Worm (Caenorhabditis elegans) whole organism, L1 larva: ENCODE data around the gene F17E9.3.

Experiments
- egl-27 ChIP-seq, 2 experiments: fragments of 150-350 bp in 1 of 2; sonication (generic microtip); optimal IDR thresholded peaks; 3 replicates each; lab custom pipeline; 2017 to 2018; ENCODE audit warnings: missing biosample characterization in 2 of 2, missing genetic modification characterization in 2 of 2, missing genetic modification reagents in 2 of 2
- nhr-77 ChIP-seq: fragments of 150-350 bp; optimal IDR thresholded peaks from 2 replicates; lab custom pipeline; 2014; ENCODE audit warnings: missing biosample characterization, missing genetic modification characterization
- unc-62 ChIP-seq: fragments of 150-350 bp; optimal IDR thresholded peaks from 2 replicates; lab custom pipeline; 2014; ENCODE audit warnings: missing biosample characterization, missing genetic modification reagents, missing genetic modification characterization
- ztf-11 ChIP-seq, 2 experiments: sonication (generic microtip); optimal IDR thresholded peaks; 2 replicates each; lab custom pipeline; 2016 to 2017; ENCODE audit warnings: missing genetic modification characterization in 2 of 2, missing biosample characterization in 1 of 2, missing compliant biosample characterization in 1 of 2

- no peak for TF ChIP-seq unc-62 (GFP tag; lab: Kevin White, UChicago)
- TF ChIP-seq nhr-77 (tag; lab: Kevin White, UChicago): no peak
- no peak for TF ChIP-seq egl-27 (tag; optimal IDR thresholded peaks at IDR 0.05; lab: Kevin White, UChicago)
- TF ChIP-seq ztf-11 (tag; optimal IDR thresholded peaks at IDR 0.05; lab: Kevin White, UChicago): no peak
These were observed 13.2 kb downstream of the F17E9.3 start for ce11 chrIV:8367887-8368286.
